Worm (Caenorhabditis elegans) whole organism, late embryonic: ENCODE data around the gene pdi-1.

Experiments used
- ahr-1 ChIP-seq: sonication (generic microtip); optimal IDR thresholded peaks from 2 replicates; lab custom pipeline; 2016; ENCODE audit warnings: missing genetic modification characterization, missing compliant biosample characterization
- dve-1 ChIP-seq: sonication (generic microtip); optimal IDR thresholded peaks from 2 replicates; lab custom pipeline; 2017; ENCODE audit warnings: antibody characterized with exemption, mild to moderate bottlenecking, missing genetic modification characterization, missing compliant biosample characterization
- fkh-6 ChIP-seq: sonication (generic microtip); optimal IDR thresholded peaks from 2 replicates; lab custom pipeline; 2016; ENCODE audit warnings: missing genetic modification characterization, missing compliant biosample characterization
- gmeb-2 ChIP-seq: sonication (generic microtip); optimal IDR thresholded peaks from 2 replicates; lab custom pipeline; 2016; ENCODE audit warnings: missing genetic modification characterization, inconsistent platforms, missing compliant biosample characterization
- hlh-13 ChIP-seq: fragments of 200-800 bp; sonication (Bioruptor generic); optimal IDR thresholded peaks from 2 replicates; lab custom pipeline; 2018; ENCODE audit warnings: mild to moderate bottlenecking, missing genetic modification characterization, missing compliant biosample characterization
- madf-2 ChIP-seq: sonication (generic microtip); optimal IDR thresholded peaks from 2 replicates; lab custom pipeline; 2017; ENCODE audit warnings: missing genetic modification characterization, missing compliant biosample characterization
- unc-3 ChIP-seq, 2 experiments: fragments of 200-800 bp in 1 of 2; sonication (Bioruptor generic) in 1 of 2; sonication (generic microtip) in 1 of 2; conservative IDR thresholded peaks in 1 of 2; optimal IDR thresholded peaks in 1 of 2; 2 replicates each; pipeline versions ENCODE4 v1.3.6 to Lab custom; 2016 to 2022; ENCODE audit warnings: missing compliant biosample characterization in 2 of 2, missing genetic modification characterization in 2 of 2, missing genetic modification reagents in 1 of 2
- unc-42 ChIP-seq: sonication (generic microtip); optimal IDR thresholded peaks from 2 replicates; lab custom pipeline; 2016; ENCODE audit warnings: missing genotype, missing genetic modification characterization, missing compliant biosample characterization

The pdi-1 gene

ce11 chrIII:3650266-3650665 lies 51.0 kb downstream of the pdi-1 start:
- TF ChIP-seq gmeb-2 (no peak), ahr-1 (no peak), unc-42 (no peak), unc-3 (GFP tag; conservative IDR thresholded peaks at IDR 0.05; lab: Robert Waterston, UW) (no peak), unc-3 (tag; optimal IDR thresholded peaks at IDR 0.05; lab: Kevin White, UChicago) (no peak), fkh-6 (no peak), dve-1 (tag; lab: Kevin White, UChicago) (no peak), hlh-13 (no peak), madf-2 (tag; lab: Kevin White, UChicago) (no peak)
